Worm (Caenorhabditis elegans) whole organism, late embryonic: ENCODE results near the gene dsl-6.
"Not testable (repeated sequence)": the region's sequence is repeated elsewhere in the genome, so short reads cannot be mapped to it uniquely, and the experiment has no call there.

Experiments used
- ama-1 ChIP-seq: fragments of 150-350 bp; optimal IDR thresholded peaks from 2 replicates; lab custom pipeline; 2014
- ceh-34 ChIP-seq: sonication (generic microtip); optimal IDR thresholded peaks from 2 replicates; lab custom pipeline; 2016; ENCODE audit warnings: mild to moderate bottlenecking, missing genetic modification characterization, missing compliant biosample characterization
- dve-1 ChIP-seq: sonication (generic microtip); optimal IDR thresholded peaks from 2 replicates; lab custom pipeline; 2017; ENCODE audit warnings: antibody characterized with exemption, mild to moderate bottlenecking, missing genetic modification characterization, missing compliant biosample characterization
- eyg-1 ChIP-seq: sonication (generic microtip); optimal IDR thresholded peaks from 2 replicates; lab custom pipeline; 2016; ENCODE audit warnings: missing genotype, missing genetic modification characterization, missing compliant biosample characterization
- hlh-30 ChIP-seq: sonication (generic microtip); optimal IDR thresholded peaks from 2 replicates; lab custom pipeline; 2017; ENCODE audit warnings: antibody characterized with exemption, missing genetic modification characterization, missing compliant biosample characterization; ENCODE audit not compliant: insufficient read depth
- nfya-1 ChIP-seq: sonication (generic microtip); optimal IDR thresholded peaks from 2 replicates; lab custom pipeline; 2017; ENCODE audit warnings: missing genetic modification characterization, mild to moderate bottlenecking, missing compliant biosample characterization, antibody characterized with exemption, moderate library complexity
- pax-1 ChIP-seq: fragments of 150-350 bp; optimal IDR thresholded peaks from 2 replicates; lab custom pipeline; 2014; ENCODE audit warnings: missing biosample characterization, missing genetic modification characterization
- pqm-1 ChIP-seq: sonication (generic microtip); optimal IDR thresholded peaks from 2 replicates; lab custom pipeline; 2016; ENCODE audit warnings: missing genetic modification characterization, missing compliant biosample characterization
- tbx-2 ChIP-seq: sonication (generic microtip); optimal IDR thresholded peaks from 2 replicates; lab custom pipeline; 2016; ENCODE audit warnings: missing genetic modification characterization, missing compliant biosample characterization
- unc-3 ChIP-seq, 2 experiments: fragments of 200-800 bp in 1 of 2; sonication (Bioruptor generic) in 1 of 2; sonication (generic microtip) in 1 of 2; conservative IDR thresholded peaks in 1 of 2; optimal IDR thresholded peaks in 1 of 2; 2 replicates each; pipeline versions ENCODE4 v1.3.6 to Lab custom; 2016 to 2022; ENCODE audit warnings: missing compliant biosample characterization in 2 of 2, missing genetic modification characterization in 2 of 2, missing genetic modification reagents in 1 of 2

- not testable (repeated sequence) for TF ChIP-seq ama-1 (lab: Kevin White, UChicago); unc-3 (GFP tag; conservative IDR thresholded peaks at IDR 0.05; lab: Robert Waterston, UW); unc-3 (tag; optimal IDR thresholded peaks at IDR 0.05; lab: Kevin White, UChicago); eyg-1 (tag; lab: Kevin White, UChicago); hlh-30 (tag; lab: Kevin White, UChicago); pqm-1; pax-1; ceh-34 (tag; lab: Kevin White, UChicago); tbx-2 (tag; lab: Kevin White, UChicago); nfya-1 (tag; lab: Kevin White, UChicago); dve-1 (tag; lab: Kevin White, UChicago)
These were observed at the start of gene dsl-6 for ce11 chrIV:11398267-11398825.
